Fruit fly (Drosophila melanogaster) whole organism, prepupa: ENCODE measurements around the gene CG43800.

Experiments
- Blimp-1 ChIP-seq: fragments of 200-800 bp; sonication (Bioruptor generic); optimal IDR thresholded peaks from 3 replicates; lab custom pipeline; 2017; ENCODE audit warnings: missing biosample characterization, missing genetic modification characterization, mild to moderate bottlenecking, moderate library complexity, missing genetic modification reagents
- CG10631 ChIP-seq: fragments of 200-800 bp; sonication (Bioruptor generic); optimal IDR thresholded peaks from 2 replicates; lab custom pipeline; 2016; ENCODE audit warnings: missing biosample characterization, missing genetic modification characterization
- CG10669 ChIP-seq: fragments of 200-800 bp; sonication (Bioruptor generic); optimal IDR thresholded peaks from 3 replicates; lab custom pipeline; 2018; ENCODE audit warnings: missing biosample characterization, mild to moderate bottlenecking, missing genetic modification characterization, moderate library complexity
- CG11294 ChIP-seq: fragments of 200-800 bp; sonication (Bioruptor generic); IDR thresholded peaks from 2 replicates; pipeline ENCODE4 v1.3.6; 2022; ENCODE audit warnings: missing biosample characterization, missing genetic modification characterization
- CG11762 ChIP-seq: fragments of 200-800 bp; sonication (Bioruptor generic); optimal IDR thresholded peaks from 3 replicates; lab custom pipeline; 2016; ENCODE audit warnings: missing biosample characterization, missing genetic modification characterization; ENCODE audit not compliant: insufficient read depth
- CG11902 ChIP-seq: fragments of 200-800 bp; sonication (Bioruptor generic); optimal IDR thresholded peaks from 3 replicates; lab custom pipeline; 2016; ENCODE audit warnings: missing biosample characterization, missing genetic modification characterization
- CG15336 ChIP-seq: fragments of 200-800 bp; sonication (Bioruptor generic); IDR thresholded peaks from 2 replicates; pipeline ENCODE4 v1.3.6; 2022; ENCODE audit warnings: missing biosample characterization, missing genetic modification characterization
- CG16779 ChIP-seq: fragments of 200-800 bp; sonication (Bioruptor generic); optimal IDR thresholded peaks from 3 replicates; lab custom pipeline; 2017; ENCODE audit warnings: missing biosample characterization, mild to moderate bottlenecking, missing genetic modification characterization
- CG32006 ChIP-seq: fragments of 200-800 bp; sonication (Bioruptor generic); optimal IDR thresholded peaks from 3 replicates; lab custom pipeline; 2017; ENCODE audit warnings: missing biosample characterization, mild to moderate bottlenecking, missing genetic modification characterization
- CG34406 ChIP-seq: fragments of 200-800 bp; sonication (Bioruptor generic); optimal IDR thresholded peaks from 3 replicates; lab custom pipeline; 2016; ENCODE audit warnings: missing biosample characterization, missing genetic modification characterization
- CG3919 ChIP-seq: fragments of 200-800 bp; sonication (Bioruptor generic); optimal IDR thresholded peaks from 3 replicates; lab custom pipeline; 2016; ENCODE audit warnings: missing biosample characterization, missing genetic modification characterization
- CG4318 ChIP-seq: fragments of 200-800 bp; sonication (Bioruptor generic); optimal IDR thresholded peaks from 3 replicates; lab custom pipeline; 2017; ENCODE audit warnings: missing biosample characterization, mild to moderate bottlenecking, missing genetic modification characterization
- CG7368 ChIP-seq: fragments of 200-800 bp; sonication (Bioruptor generic); optimal IDR thresholded peaks from 3 replicates; lab custom pipeline; 2016; ENCODE audit warnings: missing biosample characterization, missing genetic modification characterization
- CG8119 ChIP-seq: fragments of 200-800 bp; sonication (Bioruptor generic); IDR thresholded peaks from 3 replicates; pipeline ENCODE4 v1.3.6; 2022; ENCODE audit warnings: missing biosample characterization, missing genetic modification characterization
- Eip75B ChIP-seq: fragments of 200-800 bp; sonication (Bioruptor generic); optimal IDR thresholded peaks from 3 replicates; lab custom pipeline; 2016; ENCODE audit warnings: missing biosample characterization, missing genetic modification characterization
- Eip93F ChIP-seq: fragments of 200-800 bp; sonication (Bioruptor generic); optimal IDR thresholded peaks from 2 replicates; lab custom pipeline; 2016; ENCODE audit warnings: missing biosample characterization, mild to moderate bottlenecking, missing genetic modification characterization
- Ets21C ChIP-seq: fragments of 200-800 bp; sonication (Bioruptor generic); optimal IDR thresholded peaks from 3 replicates; lab custom pipeline; 2016; ENCODE audit warnings: missing biosample characterization, missing genetic modification characterization
- Gug ChIP-seq: fragments of 200-800 bp; sonication (Bioruptor generic); IDR thresholded peaks from 2 replicates; pipeline ENCODE4 v1.3.6; 2022; ENCODE audit warnings: missing biosample characterization, missing genetic modification characterization
- Hr39 ChIP-seq: fragments of 200-800 bp; sonication (Bioruptor generic); optimal IDR thresholded peaks from 2 replicates; lab custom pipeline; 2016; ENCODE audit warnings: missing biosample characterization, missing genetic modification characterization
- Lpt ChIP-seq: fragments of 200-800 bp; sonication (Bioruptor generic); optimal IDR thresholded peaks from 3 replicates; lab custom pipeline; 2016; ENCODE audit warnings: missing biosample characterization, missing genetic modification characterization
- Met ChIP-seq: fragments of 200-800 bp; sonication (Bioruptor generic); optimal IDR thresholded peaks from 3 replicates; lab custom pipeline; 2016; ENCODE audit warnings: missing biosample characterization, missing genetic modification characterization
- OdsH ChIP-seq: fragments of 200-800 bp; sonication (Bioruptor generic); optimal IDR thresholded peaks from 3 replicates; lab custom pipeline; 2016; ENCODE audit warnings: missing biosample characterization, missing genetic modification characterization
- Sox102F ChIP-seq: fragments of 200-800 bp; sonication (Bioruptor generic); optimal IDR thresholded peaks from 2 replicates; lab custom pipeline; 2016; ENCODE audit warnings: missing biosample characterization, mild to moderate bottlenecking, missing genetic modification characterization
- Sox15 ChIP-seq: fragments of 200-800 bp; sonication (Bioruptor generic); optimal IDR thresholded peaks from 3 replicates; lab custom pipeline; 2016; ENCODE audit warnings: missing biosample characterization, missing genetic modification characterization
- cyc ChIP-seq: fragments of 200-800 bp; sonication (Bioruptor generic); optimal IDR thresholded peaks from 3 replicates; lab custom pipeline; 2016; ENCODE audit warnings: missing biosample characterization, missing genetic modification characterization
- dac ChIP-seq: fragments of 200-800 bp; sonication (Bioruptor generic); optimal IDR thresholded peaks from 2 replicates; lab custom pipeline; 2017; ENCODE audit warnings: missing biosample characterization, mild to moderate bottlenecking, missing genetic modification characterization
- dsx ChIP-seq: fragments of 200-800 bp; optimal IDR thresholded peaks from 3 replicates; lab custom pipeline; 2019; ENCODE audit warnings: missing biosample characterization, mild to moderate bottlenecking, missing genetic modification characterization, moderate library complexity; ENCODE audit not compliant: poor library complexity, severe bottlenecking
- esn ChIP-seq: fragments of 200-800 bp; sonication (Bioruptor generic); optimal IDR thresholded peaks from 2 replicates; lab custom pipeline; 2016; ENCODE audit warnings: missing biosample characterization, mild to moderate bottlenecking, missing genetic modification characterization, moderate library complexity
- fd85E ChIP-seq: fragments of 200-800 bp; sonication (Bioruptor generic); optimal IDR thresholded peaks from 3 replicates; lab custom pipeline; 2016; ENCODE audit warnings: missing biosample characterization, missing genetic modification characterization
- fkh ChIP-seq: fragments of 200-800 bp; sonication (Bioruptor generic); optimal IDR thresholded peaks from 3 replicates; lab custom pipeline; 2017; ENCODE audit warnings: missing biosample characterization, mild to moderate bottlenecking, missing genetic modification characterization, moderate library complexity
- lz ChIP-seq: fragments of 200-800 bp; sonication (Bioruptor generic); optimal IDR thresholded peaks from 3 replicates; lab custom pipeline; 2016; ENCODE audit warnings: missing biosample characterization, missing genetic modification characterization
- net ChIP-seq: fragments of 200-800 bp; sonication (Bioruptor generic); optimal IDR thresholded peaks from 3 replicates; lab custom pipeline; 2016; ENCODE audit warnings: missing biosample characterization, missing genetic modification characterization
- pdm3 ChIP-seq: fragments of 200-800 bp; sonication (Bioruptor generic); optimal IDR thresholded peaks from 3 replicates; lab custom pipeline; 2016; ENCODE audit warnings: missing biosample characterization, missing genetic modification characterization
- salr ChIP-seq, 2 experiments: fragments of 200-800 bp; sonication (Bioruptor generic); optimal IDR thresholded peaks; 3 replicates each; lab custom pipeline; 2016 to 2018; ENCODE audit warnings: missing biosample characterization in 2 of 2, missing genetic modification characterization in 2 of 2, mild to moderate bottlenecking in 1 of 2
- topi ChIP-seq: fragments of 200-800 bp; sonication (Bioruptor generic); optimal IDR thresholded peaks from 3 replicates; lab custom pipeline; 2016; ENCODE audit warnings: missing biosample characterization, missing genetic modification characterization

The CG43800 gene

DNA sequence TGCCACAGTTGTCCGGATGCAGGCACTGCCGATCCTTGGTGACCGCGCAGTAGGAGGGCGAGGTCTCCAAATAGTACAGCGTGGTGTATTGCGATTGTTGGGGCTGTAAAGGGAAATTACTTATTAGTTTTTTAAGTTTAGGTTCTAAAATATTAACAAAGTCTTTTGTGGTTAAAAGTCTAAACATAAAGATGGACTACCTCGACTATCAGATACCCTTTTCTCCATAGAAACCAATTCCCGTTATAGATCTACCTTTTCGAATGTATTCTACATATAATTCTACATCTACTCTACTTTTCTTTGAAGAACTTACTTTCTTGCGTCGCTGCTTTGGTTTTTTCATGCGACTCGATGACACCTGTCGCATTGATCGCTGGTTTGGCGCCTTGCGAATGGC, 23.5 kb upstream of the CG43800 start:
- TF ChIP-seq CG11294 (GFP tag; lab: Robert Waterston, UW), result no peak
- TF ChIP-seq CG10669 (GFP tag; lab: Kevin White, UChicago), result no peak
- no peak for TF ChIP-seq Hr39 (GFP tag; lab: Kevin White, UChicago)
- TF ChIP-seq Gug (GFP tag; lab: Robert Waterston, UW), result no peak
- no peak for TF ChIP-seq OdsH (GFP tag; lab: Kevin White, UChicago)
- no peak for TF ChIP-seq CG10631
- no peak for TF ChIP-seq CG4318
- no peak for TF ChIP-seq cyc (GFP tag; lab: Kevin White, UChicago)
- TF ChIP-seq CG34406 (GFP tag; lab: Kevin White, UChicago), result no peak
- TF ChIP-seq CG11762, result no peak
- no peak for TF ChIP-seq Met
- no peak for TF ChIP-seq CG32006 (GFP tag; lab: Kevin White, UChicago)
- TF ChIP-seq Sox102F, result no peak
- TF ChIP-seq topi (GFP tag; lab: Kevin White, UChicago), result no peak
- no peak for TF ChIP-seq Sox15 (GFP tag; lab: Kevin White, UChicago)
- no peak for TF ChIP-seq pdm3 (GFP tag; lab: Kevin White, UChicago)
- no peak for TF ChIP-seq salr (GFP tag; optimal IDR thresholded peaks at IDR 0.05; lab: Kevin White, UChicago)

DNA sequence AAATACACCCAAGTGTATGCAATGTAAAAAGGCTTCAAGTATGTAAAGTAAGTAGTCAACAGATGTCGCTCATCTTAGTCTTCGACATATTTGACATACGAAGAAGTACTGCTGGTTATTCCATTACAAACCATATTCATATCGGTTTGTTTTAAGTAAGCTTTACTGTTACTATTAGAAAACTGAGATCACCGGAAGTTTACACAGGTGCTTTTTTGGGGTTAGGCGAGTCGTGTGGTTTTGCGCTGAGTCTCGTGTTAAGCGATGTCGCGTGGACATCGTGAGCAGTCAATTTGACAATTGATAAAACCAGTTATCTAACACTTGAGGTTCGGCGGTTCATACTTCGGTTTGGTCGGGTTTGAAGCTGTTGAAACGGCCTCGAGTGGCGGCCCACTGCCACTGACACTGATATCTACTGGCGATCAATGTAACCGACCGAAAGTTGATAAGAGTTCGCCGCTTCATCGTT, 22.1 kb upstream of the CG43800 start:
- TF ChIP-seq Sox15 (GFP tag; lab: Kevin White, UChicago) (no peak), fkh (GFP tag; lab: Kevin White, UChicago) (peak; percentile 61)

DNA sequence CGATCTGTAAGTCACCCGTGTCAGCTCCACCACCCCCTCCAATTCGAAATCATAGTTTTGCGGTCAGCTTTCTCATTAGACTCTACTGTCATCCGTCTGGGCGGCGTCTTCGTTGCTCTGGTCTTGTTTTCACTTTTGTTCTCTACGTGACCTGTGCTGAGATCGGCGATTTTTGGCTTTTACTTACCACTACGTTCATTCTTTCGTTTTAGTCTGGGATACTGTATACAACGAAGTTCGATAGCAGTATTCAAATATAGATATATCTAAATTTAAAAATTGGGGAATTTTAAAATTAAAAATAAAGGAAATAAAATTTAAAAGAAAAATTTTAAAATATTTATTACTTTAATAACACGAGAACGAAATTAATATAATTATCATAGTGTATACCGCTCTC, 20.3 kb upstream of the CG43800 start, which contains the start of gene CG13786:
Gene CG13786, minus strand, starts transcription at position 101 of the 400 bp plus-strand sequence.
- TF ChIP-seq Eip75B (GFP tag; lab: Kevin White, UChicago) (no peak), Ets21C (GFP tag; lab: Kevin White, UChicago) (no peak), dsx (GFP tag; lab: Kevin White, UChicago) (no peak), CG11762 (no peak), Lpt (GFP tag; lab: Kevin White, UChicago) (no peak), esn (GFP tag; lab: Kevin White, UChicago) (no peak), CG11902 (GFP tag; lab: Kevin White, UChicago) (no peak), CG15336 (GFP tag; lab: Robert Waterston, UW) (no peak), fkh (GFP tag; lab: Kevin White, UChicago) (no peak), Eip93F (GFP tag; lab: Kevin White, UChicago) (no peak), lz (no peak), CG3919 (GFP tag; lab: Kevin White, UChicago) (no peak), OdsH (GFP tag; lab: Kevin White, UChicago) (no peak), CG7368 (GFP tag; lab: Kevin White, UChicago) (no peak), salr (GFP tag; optimal IDR thresholded peaks at IDR 0.05; lab: Kevin White, UChicago) (no peak), net (no peak), CG16779 (tag; lab: Kevin White, UChicago) (no peak), CG34406 (GFP tag; lab: Kevin White, UChicago) (no peak), fd85E (no peak)

DNA sequence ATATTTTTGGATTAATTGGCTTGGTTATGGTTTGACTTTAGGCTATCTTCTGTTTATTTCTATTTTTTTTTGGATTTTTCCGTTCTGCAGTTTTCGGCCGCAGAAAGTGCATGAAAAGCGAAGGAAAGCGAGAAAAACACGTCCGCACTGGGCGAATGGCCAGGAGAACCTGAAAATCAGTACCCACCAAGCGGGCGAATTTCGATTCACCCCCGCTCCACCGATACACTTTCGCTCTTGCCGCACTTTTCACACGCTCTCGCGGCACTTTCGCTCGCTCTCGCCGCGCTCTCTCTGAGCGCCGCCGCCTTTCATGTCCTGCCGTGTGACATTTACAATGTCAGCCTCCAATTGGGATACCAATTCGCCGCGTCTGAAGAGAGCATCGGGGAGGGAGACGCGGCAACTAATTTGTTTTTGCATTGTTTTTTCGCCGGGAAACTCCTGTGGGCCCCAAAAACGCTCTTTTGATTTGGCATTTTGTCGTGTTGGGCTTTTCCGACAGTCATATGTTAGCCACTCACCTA, 16.7 kb upstream of the CG43800 start, which contains the start of gene Ndae1:
Gene Ndae1, minus strand, starts transcription at position 51 of the 527 bp plus-strand sequence.
- peak; percentile 24; the same call in 1 of the 3 replicates for TF ChIP-seq CG8119
- TF ChIP-seq Blimp-1 (GFP tag; lab: Kevin White, UChicago), result peak; percentile 36
- no peak for TF ChIP-seq dac (GFP tag; lab: Kevin White, UChicago)
